Fruit fly (Drosophila melanogaster): ENCODE data around the gene Mob2.

DNA sequence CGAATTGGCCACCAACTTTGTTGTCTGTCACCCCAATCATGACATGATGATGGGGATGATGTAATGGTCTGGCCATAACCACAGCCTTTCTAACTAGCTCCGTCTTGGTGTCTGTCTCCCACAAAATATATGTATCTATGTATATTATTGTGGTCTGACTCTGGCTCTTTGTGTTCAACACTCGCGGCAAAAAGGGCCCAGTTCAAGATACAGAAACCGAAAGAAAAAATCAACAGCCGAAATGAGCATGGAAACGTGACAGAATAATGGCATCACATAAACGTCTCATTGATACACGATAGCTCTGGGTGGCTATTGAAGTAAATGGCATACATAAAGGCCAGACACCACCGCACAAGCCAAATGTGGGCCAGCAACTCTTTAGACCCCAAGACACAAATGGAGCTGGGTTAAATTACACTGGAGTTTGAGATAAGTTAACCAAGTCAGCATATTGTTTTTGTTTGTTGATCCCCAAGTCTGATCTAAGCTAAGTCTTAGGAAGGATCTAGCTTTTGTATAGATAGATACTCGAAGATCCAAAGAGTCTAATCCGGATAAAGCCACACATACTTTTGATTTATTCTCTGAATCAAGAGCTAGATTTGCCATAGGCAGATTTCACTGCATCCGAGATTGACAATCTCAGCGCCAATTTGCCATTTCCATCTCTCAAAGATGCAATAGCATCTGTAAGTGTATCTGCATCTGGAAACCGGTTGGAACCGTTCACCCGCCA, 29.9 kb downstream of the Mob2 start:
- TF ChIP-seq psq (optimal IDR thresholded peaks at IDR 0.05) (no peak), pan (optimal IDR thresholded peaks at IDR 0.05) (no peak), Dll (optimal IDR thresholded peaks at IDR 0.05) (no peak)

Measured in whole organism.